Fruit fly (Drosophila melanogaster) whole organism, embryonic: Measurements from ENCODE around the gene CG3448.

Experiments used
- Atf3 ChIP-seq: fragments of 200-800 bp; sonication (Bioruptor generic); optimal IDR thresholded peaks from 3 replicates; lab custom pipeline; 2016; ENCODE audit warnings: missing biosample characterization, missing genetic modification characterization
- CG10431 ChIP-seq: fragments of 200-800 bp; sonication (Bioruptor generic); optimal IDR thresholded peaks from 3 replicates; lab custom pipeline; 2018; ENCODE audit warnings: missing biosample characterization, mild to moderate bottlenecking, missing genetic modification characterization
- CG11456 ChIP-seq: fragments of 200-800 bp; sonication (Bioruptor generic); IDR thresholded peaks from 3 replicates; pipeline ENCODE4 v1.3.6; 2022; ENCODE audit warnings: missing biosample characterization, missing genetic modification characterization
- CG11504 ChIP-seq: fragments of 200-800 bp; sonication (Bioruptor generic); optimal IDR thresholded peaks from 3 replicates; lab custom pipeline; 2019; ENCODE audit warnings: missing biosample characterization, mild to moderate bottlenecking, missing genetic modification characterization, moderate library complexity
- CG12071 ChIP-seq: fragments of 200-800 bp; sonication (Bioruptor generic); optimal IDR thresholded peaks from 3 replicates; lab custom pipeline; 2018; ENCODE audit warnings: missing biosample characterization, mild to moderate bottlenecking, missing genetic modification characterization
- CG12391 ChIP-seq: fragments of 200-800 bp; sonication (Bioruptor generic); optimal IDR thresholded peaks from 3 replicates; lab custom pipeline; 2018; ENCODE audit warnings: missing biosample characterization, mild to moderate bottlenecking, missing genetic modification characterization, moderate library complexity
- CG12769 ChIP-seq: fragments of 200-800 bp; sonication (Bioruptor generic); optimal IDR thresholded peaks from 2 replicates; lab custom pipeline; 2019; ENCODE audit warnings: missing biosample characterization, mild to moderate bottlenecking, missing genetic modification characterization, moderate library complexity
- CG14441 ChIP-seq: fragments of 200-800 bp; sonication (Bioruptor generic); IDR thresholded peaks from 2 replicates; pipeline ENCODE4 v1.3.6; 2022; ENCODE audit warnings: missing biosample characterization, missing genetic modification characterization
- CG1529 ChIP-seq: fragments of 200-800 bp; sonication (Bioruptor generic); optimal IDR thresholded peaks from 3 replicates; lab custom pipeline; 2018; ENCODE audit warnings: missing biosample characterization, missing genetic modification characterization
- CG16813 ChIP-seq: fragments of 200-800 bp; sonication (Bioruptor generic); IDR thresholded peaks from 3 replicates; pipeline ENCODE4 v1.3.6; 2022; ENCODE audit warnings: missing biosample characterization, missing genetic modification characterization; ENCODE audit not compliant: partially characterized antibody
- CG1792 ChIP-seq: fragments of 200-800 bp; sonication (Bioruptor generic); optimal IDR thresholded peaks from 2 replicates; lab custom pipeline; 2016; ENCODE audit warnings: missing biosample characterization, missing genetic modification characterization
- CG1832 ChIP-seq: fragments of 200-800 bp; sonication (Bioruptor generic); optimal IDR thresholded peaks from 2 replicates; lab custom pipeline; 2017; ENCODE audit warnings: missing biosample characterization, mild to moderate bottlenecking, missing genetic modification characterization, inconsistent platforms
- CG18476 ChIP-seq: fragments of 200-800 bp; sonication (Bioruptor generic); optimal IDR thresholded peaks from 2 replicates; lab custom pipeline; 2016; ENCODE audit warnings: missing biosample characterization, mild to moderate bottlenecking, missing genetic modification characterization
- CG3847 ChIP-seq: fragments of 200-800 bp; sonication (Bioruptor generic); IDR thresholded peaks from 2 replicates; pipeline ENCODE4 v1.3.6; 2022; ENCODE audit warnings: missing biosample characterization, missing genetic modification characterization
- CG4328 ChIP-seq: fragments of 200-800 bp; sonication (Bioruptor generic); optimal IDR thresholded peaks from 3 replicates; lab custom pipeline; 2017; ENCODE audit warnings: missing biosample characterization, missing genetic modification reagents, missing genetic modification characterization
- CG8290 ChIP-seq, 3 experiments: fragments of 200-800 bp; sonication (Bioruptor generic); optimal IDR thresholded peaks; 2 replicates each; lab custom pipeline; 2016 to 2019; ENCODE audit warnings: missing biosample characterization in 3 of 3, missing genetic modification characterization in 3 of 3, mild to moderate bottlenecking in 2 of 3, moderate library complexity in 1 of 3
- CG8924 ChIP-seq: fragments of 200-800 bp; optimal IDR thresholded peaks from 3 replicates; lab custom pipeline; 2019; ENCODE audit warnings: missing biosample characterization, mild to moderate bottlenecking, missing genetic modification characterization, moderate library complexity
- CHES-1-like ChIP-seq: fragments of 200-800 bp; sonication (Bioruptor generic); optimal IDR thresholded peaks from 2 replicates; lab custom pipeline; 2016; ENCODE audit warnings: missing biosample characterization, missing genetic modification characterization
- Deaf1 ChIP-seq: fragments of 200-800 bp; optimal IDR thresholded peaks from 3 replicates; lab custom pipeline; 2019; ENCODE audit warnings: missing biosample characterization, mild to moderate bottlenecking, missing genetic modification characterization, moderate library complexity
- Hmr ChIP-seq: fragments of 200-800 bp; sonication (Bioruptor generic); optimal IDR thresholded peaks from 3 replicates; lab custom pipeline; 2017; ENCODE audit warnings: mild to moderate bottlenecking, missing biosample characterization, missing genetic modification reagents, missing genetic modification characterization
- Hsf ChIP-seq: fragments of 200-800 bp; sonication (Bioruptor generic); optimal IDR thresholded peaks from 3 replicates; lab custom pipeline; 2016; ENCODE audit warnings: missing biosample characterization, missing genetic modification characterization
- MBD-R2 ChIP-seq: fragments of 200-800 bp; sonication (Bioruptor generic); IDR thresholded peaks from 2 replicates; pipeline ENCODE4 v1.3.6; 2022; ENCODE audit warnings: missing biosample characterization, missing genetic modification characterization
- Nf-YC ChIP-seq: fragments of 200-800 bp; optimal IDR thresholded peaks from 3 replicates; lab custom pipeline; 2019; ENCODE audit warnings: missing biosample characterization, mild to moderate bottlenecking, missing genetic modification characterization, moderate library complexity
- Sin3A ChIP-seq: fragments of >200 bp; optimal IDR thresholded peaks from 2 replicates; lab custom pipeline; 2018
- Sry-β ChIP-seq: fragments of 200-800 bp; sonication (Bioruptor generic); optimal IDR thresholded peaks from 2 replicates; lab custom pipeline; 2018; ENCODE audit warnings: missing biosample characterization, mild to moderate bottlenecking, missing genetic modification characterization, moderate library complexity
- Trl ChIP-seq, 3 experiments: fragments of >200 bp in 2 of 3; fragments of 200-800 bp in 1 of 3; sonication (Bioruptor generic) in 1 of 3; optimal IDR thresholded peaks; 2 replicates in 1 of 3; 3 replicates in 2 of 3; lab custom pipeline; 2016 to 2017; ENCODE audit warnings: missing biosample characterization in 1 of 3, missing genetic modification characterization in 1 of 3
- Usf ChIP-seq: fragments of 200-800 bp; sonication (Bioruptor generic); optimal IDR thresholded peaks from 2 replicates; lab custom pipeline; 2017; ENCODE audit warnings: missing genotype, missing biosample characterization, missing genetic modification characterization
- Vsx1 ChIP-seq: fragments of 200-800 bp; sonication (Bioruptor generic); optimal IDR thresholded peaks from 2 replicates; lab custom pipeline; 2017; ENCODE audit warnings: missing biosample characterization, mild to moderate bottlenecking, missing genetic modification characterization, missing genetic modification reagents
- ac ChIP-seq: fragments of 200-800 bp; sonication (Bioruptor generic); optimal IDR thresholded peaks from 3 replicates; lab custom pipeline; 2017; ENCODE audit warnings: missing biosample characterization, mild to moderate bottlenecking, missing genetic modification characterization
- ash1 ChIP-seq: fragments of 200-800 bp; sonication (Bioruptor generic); optimal IDR thresholded peaks from 2 replicates; lab custom pipeline; 2018; ENCODE audit warnings: missing biosample characterization, mild to moderate bottlenecking, missing genetic modification characterization
- dimm ChIP-seq: fragments of 200-800 bp; sonication (Bioruptor generic); IDR thresholded peaks from 2 replicates; pipeline ENCODE4 v1.3.6; 2022; ENCODE audit warnings: missing biosample characterization, missing genetic modification characterization
- dysf ChIP-seq: fragments of 200-800 bp; sonication (Bioruptor generic); IDR thresholded peaks from 3 replicates; pipeline ENCODE4 v1.3.6; 2022; ENCODE audit warnings: missing biosample characterization, missing genetic modification characterization
- gro ChIP-seq: fragments of 200-800 bp; sonication (Bioruptor generic); optimal IDR thresholded peaks from 2 replicates; lab custom pipeline; 2016; ENCODE audit warnings: missing biosample characterization, missing genetic modification characterization
- insv ChIP-seq, 2 experiments: fragments of 200-800 bp; sonication (Bioruptor generic); optimal IDR thresholded peaks; 3 replicates each; lab custom pipeline; 2016 to 2018; ENCODE audit warnings: missing biosample characterization in 2 of 2, missing genetic modification characterization in 2 of 2
- lbe ChIP-seq: fragments of 200-800 bp; sonication (Bioruptor generic); optimal IDR thresholded peaks from 2 replicates; lab custom pipeline; 2016; ENCODE audit warnings: missing biosample characterization, mild to moderate bottlenecking, missing genetic modification characterization
- lilli ChIP-seq: fragments of 200-800 bp; sonication (Bioruptor generic); optimal IDR thresholded peaks from 3 replicates; lab custom pipeline; 2016; ENCODE audit warnings: missing biosample characterization, missing genetic modification characterization
- nau ChIP-seq: fragments of 200-800 bp; sonication (Bioruptor generic); optimal IDR thresholded peaks from 3 replicates; lab custom pipeline; 2017; ENCODE audit warnings: missing biosample characterization, mild to moderate bottlenecking, missing genetic modification characterization, missing genetic modification reagents
- onecut ChIP-seq: fragments of 200-800 bp; sonication (Bioruptor generic); IDR thresholded peaks from 2 replicates; pipeline ENCODE4 v1.3.6; 2022; ENCODE audit warnings: missing biosample characterization, missing genetic modification characterization
- psq ChIP-seq: fragments of 200-800 bp; sonication (Bioruptor generic); optimal IDR thresholded peaks from 2 replicates; lab custom pipeline; 2017; ENCODE audit warnings: missing biosample characterization, missing genetic modification characterization
- ranshi ChIP-seq: fragments of 200-800 bp; sonication (Bioruptor generic); IDR thresholded peaks from 2 replicates; pipeline ENCODE4 v1.3.6; 2022; ENCODE audit warnings: missing biosample characterization, missing genetic modification characterization
- sc ChIP-seq, 3 experiments: fragments of >200 bp in 2 of 3; fragments of 200-800 bp in 1 of 3; sonication (Bioruptor generic) in 1 of 3; optimal IDR thresholded peaks; 2 replicates in 2 of 3; 3 replicates in 1 of 3; lab custom pipeline; 2017; ENCODE audit warnings: mild to moderate bottlenecking in 1 of 3, missing biosample characterization in 1 of 3, missing genetic modification characterization in 1 of 3, missing genetic modification reagents in 1 of 3
- schlank ChIP-seq: fragments of 200-800 bp; sonication (Bioruptor generic); optimal IDR thresholded peaks from 2 replicates; lab custom pipeline; 2018; ENCODE audit warnings: missing biosample characterization, mild to moderate bottlenecking, missing genetic modification characterization
- slou ChIP-seq: fragments of 200-800 bp; sonication (Bioruptor generic); optimal IDR thresholded peaks from 3 replicates; lab custom pipeline; 2016; ENCODE audit warnings: missing biosample characterization, missing genetic modification characterization
- sob ChIP-seq: fragments of 200-800 bp; sonication (Bioruptor generic); IDR thresholded peaks from 2 replicates; pipeline ENCODE4 v1.3.6; 2022; ENCODE audit warnings: missing biosample characterization, missing genetic modification characterization
- sqz ChIP-seq: fragments of 200-800 bp; sonication (Bioruptor generic); optimal IDR thresholded peaks from 3 replicates; lab custom pipeline; 2018; ENCODE audit warnings: missing biosample characterization, mild to moderate bottlenecking, missing genetic modification characterization
- stwl ChIP-seq: fragments of 200-800 bp; sonication (Bioruptor generic); optimal IDR thresholded peaks from 3 replicates; lab custom pipeline; 2018; ENCODE audit warnings: missing biosample characterization, mild to moderate bottlenecking, missing genetic modification characterization, moderate library complexity
- z ChIP-seq: fragments of 200-800 bp; sonication (Bioruptor generic); IDR thresholded peaks from 3 replicates; pipeline ENCODE4 v1.3.6; 2022; ENCODE audit warnings: missing biosample characterization, missing genetic modification characterization

CG3448 gene

DNA sequence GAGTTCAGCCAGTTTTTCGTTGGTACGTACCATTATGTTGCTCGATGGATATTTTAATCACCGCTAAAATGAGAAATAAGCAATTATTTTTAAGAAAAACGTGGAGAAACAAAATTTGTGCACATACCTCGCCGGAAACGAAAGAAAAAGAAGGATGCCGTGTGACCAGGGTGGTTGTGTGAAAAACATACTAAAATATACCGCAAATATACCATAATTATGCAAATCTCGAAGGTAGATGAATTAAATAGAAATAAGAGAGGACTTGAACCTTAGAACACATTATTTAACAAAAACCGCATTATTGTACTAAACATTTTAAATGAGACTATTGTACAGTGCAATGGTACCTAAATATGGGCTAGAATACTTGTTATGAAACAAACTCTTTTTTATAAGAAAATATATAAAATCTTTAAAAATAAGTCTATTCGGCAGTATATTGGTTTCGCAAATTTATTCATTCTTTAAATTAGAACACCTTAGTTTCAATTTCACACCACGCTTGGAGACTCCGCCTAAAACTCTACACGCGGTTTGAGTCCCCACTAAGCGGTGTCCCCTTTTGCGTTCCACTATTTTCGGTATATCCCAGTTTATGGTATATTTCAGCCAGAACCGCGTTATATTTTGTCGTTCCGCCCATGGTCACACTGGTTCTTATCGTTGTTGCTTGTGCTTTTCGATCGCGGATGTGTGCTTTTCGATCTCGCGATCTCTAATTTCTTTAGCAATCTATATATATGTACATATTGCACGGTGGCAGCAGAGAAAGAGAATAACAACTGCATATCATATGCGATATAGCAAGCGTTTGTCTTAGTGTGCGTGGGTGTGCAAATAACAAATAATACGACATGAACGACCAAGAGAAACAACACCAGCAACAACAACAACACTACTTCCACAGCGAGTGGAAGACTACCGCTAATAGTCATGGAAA is 21.4 kb downstream of the CG3448 start, which contains the start of the genes RpS17 and MTF-1 (continued):
- peak; percentile 28 for TF ChIP-seq lbe
- peak; percentile 39 for TF ChIP-seq stwl
- TF ChIP-seq slou (GFP tag; lab: Kevin White, UChicago), result peak; percentile 53
- peak; percentile 51 for TF ChIP-seq CG1529
- peak; percentile 27 for TF ChIP-seq Nf-YC
- TF ChIP-seq schlank (tag; lab: Kevin White, UChicago), result peak; percentile 46
- peak; percentile 60 for TF ChIP-seq CG12071 (GFP tag; lab: Kevin White, UChicago)
- peak; percentile 63 for TF ChIP-seq Hsf (GFP tag; lab: Kevin White, UChicago)
- no peak for TF ChIP-seq CG1792
- TF ChIP-seq CG4328, result peak; percentile 63
- peak; percentile 10 for TF ChIP-seq Deaf1
- no peak for TF ChIP-seq z
- TF ChIP-seq CG1832 (GFP tag; lab: Kevin White, UChicago), result no peak
- TF ChIP-seq CG11456 (GFP tag; lab: Robert Waterston, UW), result peak; percentile 72; the same call in 2 of the 3 replicates
- peak; percentile 4 for TF ChIP-seq gro (GFP tag; lab: Kevin White, UChicago)
- peak; percentile 40 for TF ChIP-seq sqz (GFP tag; lab: Kevin White, UChicago)
- TF ChIP-seq ash1 (GFP tag; lab: Kevin White, UChicago), result no peak
- no peak for TF ChIP-seq sc (optimal IDR thresholded peaks at IDR 0.05; lab: Kevin White, UChicago)
- peak; percentile 23 for TF ChIP-seq sc (GFP tag; optimal IDR thresholded peaks at IDR 0.05; lab: Kevin White, UChicago)
- peak; percentile 44 for TF ChIP-seq CG12391
- no peak for TF ChIP-seq Trl (optimal IDR thresholded peaks at IDR 0.05; lab: Kevin White, UChicago)
- peak; percentile 20 for TF ChIP-seq Trl (GFP tag; optimal IDR thresholded peaks at IDR 0.05; lab: Kevin White, UChicago)
- TF ChIP-seq Hmr, result peak; percentile 66
- peak; percentile 21; the same call in 1 of the 2 replicates for TF ChIP-seq CG14441 (GFP tag; lab: Robert Waterston, UW)
- TF ChIP-seq dysf (GFP tag; lab: Robert Waterston, UW), result 0 out of 3 replicates have a peak, but pooled peaks have one; percentile 32
- peak; percentile 34 for TF ChIP-seq CG11504 (tag; lab: Kevin White, UChicago)
- TF ChIP-seq CG8924 (tag; lab: Kevin White, UChicago), result peak; percentile 16
- TF ChIP-seq nau (GFP tag; lab: Kevin White, UChicago), result peak; percentile 65
- TF ChIP-seq CG16813 (GFP tag; lab: Robert Waterston, UW), result no peak
- TF ChIP-seq CG10431 (GFP tag; lab: Kevin White, UChicago), result peak; percentile 59
- TF ChIP-seq MBD-R2, result peak; percentile 43; the same call in 1 of the 2 replicates
- no peak for TF ChIP-seq lilli (GFP tag; lab: Kevin White, UChicago)
- TF ChIP-seq sob, result peak; percentile 55; the same call in 1 of the 2 replicates
- TF ChIP-seq CHES-1-like (GFP tag; lab: Kevin White, UChicago), result peak; percentile 43
- peak; percentile 0 for TF ChIP-seq CG8290 (GFP tag; optimal IDR thresholded peaks at IDR 0.05; lab: Kevin White, UChicago)
- peak in 1 of 2 experiments; percentile 53 for TF ChIP-seq CG8290 (tag; optimal IDR thresholded peaks at IDR 0.05; lab: Kevin White, UChicago)
- TF ChIP-seq Atf3 (GFP tag; lab: Kevin White, UChicago), result peak; percentile 41
- no peak for TF ChIP-seq psq (GFP tag; lab: Kevin White, UChicago)
- no peak for TF ChIP-seq CG18476
- TF ChIP-seq CG12769 (tag; lab: Kevin White, UChicago), result peak; percentile 55
- TF ChIP-seq CG3847 (GFP tag; lab: Robert Waterston, UW), result peak; percentile 34; the same call in 1 of the 2 replicates
- no peak for TF ChIP-seq Sry-β (GFP tag; lab: Kevin White, UChicago)
- peak; percentile 70 for TF ChIP-seq onecut (GFP tag; lab: Robert Waterston, UW)
- peak; percentile 51 for TF ChIP-seq Vsx1
- TF ChIP-seq ranshi, result peak; percentile 33; the same call in 1 of the 2 replicates
- TF ChIP-seq ac (GFP tag; lab: Kevin White, UChicago), result peak; percentile 40
- no peak for TF ChIP-seq Sin3A (lab: Kevin White, UChicago)
- TF ChIP-seq Usf (GFP tag; lab: Kevin White, UChicago), result peak; percentile 1
- TF ChIP-seq insv (GFP tag; optimal IDR thresholded peaks at IDR 0.05; lab: Kevin White, UChicago), result peak in 1 of 2 experiments; percentile 27
- no peak for TF ChIP-seq dimm (GFP tag; lab: Robert Waterston, UW)
